Worm (Caenorhabditis elegans) whole organism, L1 larva: ENCODE measurements around the gene str-174.
A peak's percentile ranks its signal among the peaks of the same experiment; 100 is the strongest.

ENCODE experiments used
- C16A3.4 ChIP-seq: fragments of 150-350 bp; optimal IDR thresholded peaks from 2 replicates; lab custom pipeline; 2014; ENCODE audit warnings: missing biosample characterization, missing genetic modification characterization
- C34B4.2 ChIP-seq: sonication (generic microtip); optimal IDR thresholded peaks from 2 replicates; lab custom pipeline; 2017; ENCODE audit warnings: mild to moderate bottlenecking, missing genetic modification characterization, missing compliant biosample characterization
- F16B12.6 ChIP-seq: fragments of 150-350 bp; optimal IDR thresholded peaks from 2 replicates; lab custom pipeline; 2014; ENCODE audit warnings: missing biosample characterization, missing genetic modification characterization
- ceh-63 ChIP-seq: fragments of 200-800 bp; sonication (Bioruptor generic); optimal IDR thresholded peaks from 2 replicates; lab custom pipeline; 2018; ENCODE audit warnings: mild to moderate bottlenecking, missing genetic modification characterization, missing compliant biosample characterization
- ceh-8 ChIP-seq: fragments of 200-800 bp; sonication (Bioruptor generic); optimal IDR thresholded peaks from 2 replicates; lab custom pipeline; 2018; ENCODE audit warnings: mild to moderate bottlenecking, missing genetic modification characterization, moderate library complexity, missing compliant biosample characterization
- ceh-82 ChIP-seq, 3 experiments: fragments of 150-350 bp in 1 of 3; sonication (generic microtip) in 2 of 3; optimal IDR thresholded peaks; 2 replicates each; lab custom pipeline; 2014 to 2017; ENCODE audit warnings: missing biosample characterization in 3 of 3, missing genetic modification characterization in 3 of 3
- ceh-88 ChIP-seq: fragments of 200-800 bp; sonication (Bioruptor generic); IDR thresholded peaks from 2 replicates; pipeline ENCODE4 v1.3.6; 2022; ENCODE audit warnings: missing genetic modification characterization, missing compliant biosample characterization
- dpl-1 ChIP-seq, 3 experiments: fragments of 150-350 bp in 2 of 3; sonication (generic microtip) in 1 of 3; optimal IDR thresholded peaks; 2 replicates each; lab custom pipeline; 2014 to 2017; ENCODE audit warnings: missing biosample characterization in 3 of 3, missing genetic modification characterization in 3 of 3, missing genetic modification reagents in 3 of 3
- efl-1 ChIP-seq, 4 experiments: fragments of 150-350 bp; optimal IDR thresholded peaks in 3 of 4; peaks in 1 of 4; 1 replicate in 1 of 4; 2 replicates in 3 of 4; lab custom pipeline; 2014; ENCODE audit warnings: missing biosample characterization in 2 of 4, missing genetic modification characterization in 2 of 4, missing genetic modification reagents in 2 of 4
- egl-13 ChIP-seq: sonication (generic microtip); optimal IDR thresholded peaks from 2 replicates; lab custom pipeline; 2016; ENCODE audit warnings: missing genotype, missing genetic modification reagents, missing genetic modification characterization, missing compliant biosample characterization
- egl-27 ChIP-seq, 2 experiments: fragments of 150-350 bp in 1 of 2; sonication (generic microtip); optimal IDR thresholded peaks; 3 replicates each; lab custom pipeline; 2017 to 2018; ENCODE audit warnings: missing biosample characterization in 2 of 2, missing genetic modification characterization in 2 of 2, missing genetic modification reagents in 2 of 2
- ets-5 ChIP-seq: fragments of 200-800 bp; sonication (Bioruptor generic); IDR thresholded peaks from 2 replicates; pipeline ENCODE4 v1.3.6; 2022; ENCODE audit warnings: missing genetic modification characterization, missing compliant biosample characterization
- fkh-4 ChIP-seq: sonication (generic microtip); optimal IDR thresholded peaks from 2 replicates; lab custom pipeline; 2016; ENCODE audit warnings: missing compliant biosample characterization, missing genetic modification characterization, borderline replicate concordance
- fkh-8 ChIP-seq: sonication (generic microtip); optimal IDR thresholded peaks from 2 replicates; lab custom pipeline; 2016; ENCODE audit warnings: mild to moderate bottlenecking, missing genetic modification characterization, missing compliant biosample characterization
- grh-1 ChIP-seq: fragments of 200-800 bp; sonication (Bioruptor generic); IDR thresholded peaks from 2 replicates; pipeline ENCODE4 v1.3.6; 2022; ENCODE audit warnings: missing genetic modification reagents, missing genetic modification characterization, missing compliant biosample characterization
- hlh-4 ChIP-seq: sonication (generic microtip); optimal IDR thresholded peaks from 2 replicates; lab custom pipeline; 2016; ENCODE audit warnings: mild to moderate bottlenecking, missing genetic modification characterization, missing compliant biosample characterization
- irx-1 ChIP-seq: sonication (generic microtip); optimal IDR thresholded peaks from 2 replicates; lab custom pipeline; 2016; ENCODE audit warnings: missing genetic modification characterization, missing compliant biosample characterization
- lin-14 ChIP-seq: fragments of 200-800 bp; sonication (Bioruptor generic); optimal IDR thresholded peaks from 2 replicates; lab custom pipeline; 2018; ENCODE audit warnings: mild to moderate bottlenecking, missing genetic modification characterization, moderate library complexity, missing compliant biosample characterization
- lin-35 ChIP-seq, 2 experiments: fragments of 150-350 bp; optimal IDR thresholded peaks; 2 replicates each; lab custom pipeline; 2014; ENCODE audit warnings: missing biosample characterization in 2 of 2, missing genetic modification characterization in 2 of 2, missing genetic modification reagents in 2 of 2
- mab-9 ChIP-seq: fragments of 200-800 bp; sonication (Bioruptor generic); IDR thresholded peaks from 2 replicates; pipeline ENCODE4 v1.3.6; 2022; ENCODE audit warnings: missing genetic modification reagents, missing genetic modification characterization, missing compliant biosample characterization
- mdl-1 ChIP-seq, 2 experiments: fragments of 150-350 bp; optimal IDR thresholded peaks; 2 replicates each; lab custom pipeline; 2014 to 2017; ENCODE audit warnings: missing biosample characterization in 2 of 2, missing genetic modification characterization in 2 of 2, inconsistent platforms in 1 of 2
- mep-1 ChIP-seq: fragments of 150-350 bp; optimal IDR thresholded peaks from 2 replicates; lab custom pipeline; 2014; ENCODE audit warnings: missing biosample characterization, missing genetic modification characterization
- nhr-12 ChIP-seq: sonication (generic microtip); optimal IDR thresholded peaks from 2 replicates; lab custom pipeline; 2017; ENCODE audit warnings: missing biosample characterization, missing genetic modification characterization
- nhr-19 ChIP-seq: fragments of 200-800 bp; sonication (Bioruptor generic); conservative IDR thresholded peaks from 2 replicates; pipeline ENCODE4 v1.3.6; 2022; ENCODE audit warnings: missing genetic modification characterization, missing compliant biosample characterization
- nhr-237 ChIP-seq: fragments of 150-350 bp; optimal IDR thresholded peaks from 2 replicates; lab custom pipeline; 2014; ENCODE audit warnings: missing biosample characterization, missing genetic modification characterization
- nhr-71 ChIP-seq: sonication (generic microtip); optimal IDR thresholded peaks from 2 replicates; lab custom pipeline; 2016; ENCODE audit warnings: mild to moderate bottlenecking, missing genetic modification characterization, moderate library complexity, missing compliant biosample characterization
- nhr-76 ChIP-seq: sonication (generic microtip); optimal IDR thresholded peaks from 2 replicates; lab custom pipeline; 2017; ENCODE audit warnings: missing biosample characterization, missing genetic modification characterization
- nhr-77 ChIP-seq: fragments of 150-350 bp; optimal IDR thresholded peaks from 2 replicates; lab custom pipeline; 2014; ENCODE audit warnings: missing biosample characterization, missing genetic modification characterization
- nhr-84 ChIP-seq: sonication (generic microtip); optimal IDR thresholded peaks from 2 replicates; lab custom pipeline; 2017; ENCODE audit warnings: missing biosample characterization, missing genetic modification characterization
- pag-3 ChIP-seq: sonication (generic microtip); optimal IDR thresholded peaks from 2 replicates; lab custom pipeline; 2017; ENCODE audit warnings: missing genetic modification characterization, mild to moderate bottlenecking, missing compliant biosample characterization, antibody characterized with exemption, borderline replicate concordance; ENCODE audit not compliant: insufficient read depth
- pax-3 ChIP-seq: fragments of 200-800 bp; sonication (Bioruptor generic); optimal IDR thresholded peaks from 2 replicates; lab custom pipeline; 2018; ENCODE audit warnings: mild to moderate bottlenecking, missing genetic modification characterization, moderate library complexity, missing compliant biosample characterization
- pqm-1 ChIP-seq: sonication (generic microtip); optimal IDR thresholded peaks from 3 replicates; lab custom pipeline; 2017; ENCODE audit warnings: missing biosample characterization, missing genetic modification characterization
- rnt-1 ChIP-seq: sonication (generic microtip); optimal IDR thresholded peaks from 2 replicates; lab custom pipeline; 2016; ENCODE audit warnings: mild to moderate bottlenecking, missing genetic modification characterization, moderate library complexity, missing compliant biosample characterization
- skn-1 ChIP-seq: fragments of 150-350 bp; optimal IDR thresholded peaks from 2 replicates; lab custom pipeline; 2014; ENCODE audit warnings: missing biosample characterization, missing genetic modification characterization
- sox-4 ChIP-seq: sonication (generic microtip); optimal IDR thresholded peaks from 2 replicates; lab custom pipeline; 2016; ENCODE audit warnings: missing genetic modification characterization, missing compliant biosample characterization
- sptf-1 ChIP-seq: fragments of 150-350 bp; optimal IDR thresholded peaks from 2 replicates; lab custom pipeline; 2014; ENCODE audit warnings: missing biosample characterization, missing genetic modification characterization
- sup-37 ChIP-seq: fragments of 200-800 bp; sonication (Bioruptor generic); optimal IDR thresholded peaks from 2 replicates; lab custom pipeline; 2018; ENCODE audit warnings: mild to moderate bottlenecking, missing genetic modification characterization, missing compliant biosample characterization
- swsn-7 ChIP-seq: sonication (generic microtip); optimal IDR thresholded peaks from 2 replicates; lab custom pipeline; 2016; ENCODE audit warnings: missing genetic modification characterization, missing compliant biosample characterization
- tbx-2 ChIP-seq: sonication (generic microtip); optimal IDR thresholded peaks from 2 replicates; lab custom pipeline; 2016; ENCODE audit warnings: missing genetic modification characterization, missing compliant biosample characterization
- unc-86 ChIP-seq: sonication (generic microtip); optimal IDR thresholded peaks from 2 replicates; lab custom pipeline; 2016; ENCODE audit warnings: missing genetic modification characterization, missing compliant biosample characterization
- unc-98 ChIP-seq: fragments of 200-800 bp; sonication (Bioruptor generic); IDR thresholded peaks from 2 replicates; pipeline ENCODE4 v1.3.6; 2022; ENCODE audit warnings: missing genetic modification characterization, missing compliant biosample characterization
- xbp-1 ChIP-seq: sonication (generic microtip); optimal IDR thresholded peaks from 2 replicates; lab custom pipeline; 2016; ENCODE audit warnings: missing genetic modification characterization, missing compliant biosample characterization
- zag-1 ChIP-seq: fragments of 150-350 bp; optimal IDR thresholded peaks from 2 replicates; lab custom pipeline; 2014; ENCODE audit warnings: missing biosample characterization, missing genetic modification characterization
- zip-4 ChIP-seq: fragments of 200-800 bp; sonication (Bioruptor generic); optimal IDR thresholded peaks from 2 replicates; lab custom pipeline; 2018; ENCODE audit warnings: mild to moderate bottlenecking, missing genetic modification characterization, moderate library complexity, missing compliant biosample characterization
- ztf-11 ChIP-seq, 2 experiments: sonication (generic microtip); optimal IDR thresholded peaks; 2 replicates each; lab custom pipeline; 2016 to 2017; ENCODE audit warnings: missing genetic modification characterization in 2 of 2, missing biosample characterization in 1 of 2, missing compliant biosample characterization in 1 of 2
- ztf-4 ChIP-seq: fragments of 150-350 bp; optimal IDR thresholded peaks from 2 replicates; lab custom pipeline; 2014; ENCODE audit warnings: missing biosample characterization, missing genetic modification characterization

str-174 gene

ce11 chrIV:4880634-4881033, 6.1 kb upstream of the str-174 start (continued):
- peak; percentile 85 for TF ChIP-seq rnt-1 (tag; lab: Kevin White, UChicago)
- TF ChIP-seq mdl-1 (tag; optimal IDR thresholded peaks at IDR 0.05; lab: Kevin White, UChicago), result peak in 1 of 2 experiments; percentile 5
- TF ChIP-seq sox-4, result peak; percentile 32
- peak in 1 of 3 experiments; percentile 8 for TF ChIP-seq dpl-1 (GFP tag; optimal IDR thresholded peaks at IDR 0.05; lab: Kevin White, UChicago)
- TF ChIP-seq ztf-4 (tag; lab: Kevin White, UChicago), result no peak
- no peak for TF ChIP-seq fkh-4 (tag; lab: Kevin White, UChicago)
- TF ChIP-seq ztf-11 (tag; optimal IDR thresholded peaks at IDR 0.05; lab: Kevin White, UChicago), result no peak
- no peak for TF ChIP-seq nhr-84 (tag; lab: Kevin White, UChicago)
- TF ChIP-seq zip-4 (GFP tag; lab: Kevin White, UChicago), result peak; percentile 52
- TF ChIP-seq nhr-12 (tag; lab: Kevin White, UChicago), result no peak
- TF ChIP-seq ceh-88, result peak; percentile 39; the same call in 1 of the 2 replicates
- TF ChIP-seq lin-35 (GFP tag; optimal IDR thresholded peaks at IDR 0.05; lab: Kevin White, UChicago), result peak; percentile 35 to 37
- TF ChIP-seq grh-1 (GFP tag; lab: Robert Waterston, UW), result peak; percentile 84
- no peak for TF ChIP-seq egl-13 (tag; lab: Kevin White, UChicago)
- peak; percentile 50 for TF ChIP-seq nhr-77 (tag; lab: Kevin White, UChicago)
- TF ChIP-seq swsn-7 (tag; lab: Kevin White, UChicago), result peak; percentile 75
- no peak for TF ChIP-seq nhr-76 (tag; lab: Kevin White, UChicago)
- peak; percentile 38 for TF ChIP-seq irx-1 (tag; lab: Kevin White, UChicago)
- no peak for TF ChIP-seq egl-27 (tag; optimal IDR thresholded peaks at IDR 0.05; lab: Kevin White, UChicago)
- no peak for TF ChIP-seq ceh-63 (GFP tag; lab: Kevin White, UChicago)
- peak; percentile 93 for TF ChIP-seq lin-14 (GFP tag; lab: Kevin White, UChicago)
- TF ChIP-seq pqm-1 (tag; lab: Kevin White, UChicago), result no peak
- TF ChIP-seq F16B12.6, result no peak
- TF ChIP-seq ets-5 (GFP tag; lab: Robert Waterston, UW), result no peak
- no peak for TF ChIP-seq sptf-1
- TF ChIP-seq tbx-2 (tag; lab: Kevin White, UChicago), result peak; percentile 51
- no peak for TF ChIP-seq hlh-4 (tag; lab: Kevin White, UChicago)
- no peak for TF ChIP-seq sup-37 (GFP tag; lab: Kevin White, UChicago)
- peak; percentile 5 for TF ChIP-seq nhr-237 (tag; lab: Kevin White, UChicago)
- TF ChIP-seq ceh-8 (GFP tag; lab: Kevin White, UChicago), result no peak
- peak; percentile 85 for TF ChIP-seq nhr-71 (tag; lab: Kevin White, UChicago)
- peak; percentile 33 to 61 for TF ChIP-seq efl-1 (optimal IDR thresholded peaks at IDR 0.05; lab: Kevin White, UChicago)
- peak; percentile 16 to 93 for TF ChIP-seq efl-1 (GFP tag; optimal IDR thresholded peaks at IDR 0.05 in 1 of 2; lab: Kevin White, UChicago)
- TF ChIP-seq C16A3.4, result no peak
- TF ChIP-seq zag-1, result no peak
- peak; percentile 86 for TF ChIP-seq nhr-19 (GFP tag; lab: Robert Waterston, UW)
- TF ChIP-seq xbp-1, result peak; percentile 44
- TF ChIP-seq pax-3 (tag; lab: Kevin White, UChicago), result no peak
- TF ChIP-seq fkh-8 (tag; lab: Kevin White, UChicago), result no peak
- TF ChIP-seq unc-86 (tag; lab: Kevin White, UChicago), result peak; percentile 36
- no peak for TF ChIP-seq unc-98 (GFP tag; lab: Robert Waterston, UW)
- TF ChIP-seq C34B4.2 (tag; lab: Kevin White, UChicago), result no peak
- TF ChIP-seq ceh-82 (tag; optimal IDR thresholded peaks at IDR 0.05; lab: Kevin White, UChicago), result peak; percentile 24 to 53 (median 53)
- TF ChIP-seq mab-9 (GFP tag; lab: Robert Waterston, UW), result peak; percentile 20; the same call in 1 of the 2 replicates
- no peak for TF ChIP-seq skn-1 (tag; lab: Kevin White, UChicago)
- TF ChIP-seq pag-3, result no peak
- peak; percentile 52 for TF ChIP-seq mep-1 (tag; lab: Kevin White, UChicago)
- TF ChIP-seq, all 84 proteins: peak for 35
